Fruit fly (Drosophila melanogaster) whole organism, embryonic: Measurements from ENCODE around the gene CG31826.

Experiments used
- Blimp-1 ChIP-seq: fragments of 200-800 bp; sonication (Bioruptor generic); optimal IDR thresholded peaks from 3 replicates; lab custom pipeline; 2018; ENCODE audit warnings: missing biosample characterization, missing genetic modification characterization, mild to moderate bottlenecking, moderate library complexity, missing genetic modification reagents
- CG10209 ChIP-seq: fragments of 200-800 bp; sonication (Bioruptor generic); optimal IDR thresholded peaks from 3 replicates; lab custom pipeline; 2017; ENCODE audit warnings: missing biosample characterization, mild to moderate bottlenecking, missing genetic modification characterization, missing genetic modification reagents
- CG11504 ChIP-seq: fragments of 200-800 bp; sonication (Bioruptor generic); optimal IDR thresholded peaks from 3 replicates; lab custom pipeline; 2019; ENCODE audit warnings: missing biosample characterization, mild to moderate bottlenecking, missing genetic modification characterization, moderate library complexity
- CG11723 ChIP-seq: fragments of 200-800 bp; sonication (Bioruptor generic); optimal IDR thresholded peaks from 2 replicates; lab custom pipeline; 2017; ENCODE audit warnings: missing biosample characterization, mild to moderate bottlenecking, missing genetic modification characterization
- CG15514 ChIP-seq: fragments of 200-800 bp; sonication (Bioruptor generic); optimal IDR thresholded peaks from 3 replicates; lab custom pipeline; 2017; ENCODE audit warnings: missing biosample characterization, missing genetic modification characterization, mild to moderate bottlenecking, moderate library complexity, missing genetic modification reagents
- CG15696 ChIP-seq: fragments of 200-800 bp; sonication (Bioruptor generic); optimal IDR thresholded peaks from 2 replicates; lab custom pipeline; 2019; ENCODE audit warnings: missing biosample characterization, mild to moderate bottlenecking, missing genetic modification characterization, moderate library complexity
- CG1603 ChIP-seq: fragments of 200-800 bp; sonication (Bioruptor generic); optimal IDR thresholded peaks from 2 replicates; lab custom pipeline; 2019; ENCODE audit warnings: missing biosample characterization, mild to moderate bottlenecking, missing genetic modification characterization, moderate library complexity
- CG1647 ChIP-seq: fragments of 200-800 bp; sonication (Bioruptor generic); optimal IDR thresholded peaks from 3 replicates; lab custom pipeline; 2016; ENCODE audit warnings: missing biosample characterization, missing genetic modification characterization
- CG17802 ChIP-seq: fragments of 200-800 bp; sonication (Bioruptor generic); optimal IDR thresholded peaks from 2 replicates; lab custom pipeline; 2018; ENCODE audit warnings: missing biosample characterization, mild to moderate bottlenecking, missing genetic modification characterization, moderate library complexity
- CG18262 ChIP-seq: fragments of 200-800 bp; optimal IDR thresholded peaks from 3 replicates; lab custom pipeline; 2019; ENCODE audit warnings: missing biosample characterization, mild to moderate bottlenecking, missing genetic modification characterization, moderate library complexity
- CG18599 ChIP-seq: fragments of 200-800 bp; sonication (Bioruptor generic); optimal IDR thresholded peaks from 3 replicates; lab custom pipeline; 2017; ENCODE audit warnings: missing biosample characterization, missing genetic modification characterization, mild to moderate bottlenecking, moderate library complexity, missing genetic modification reagents
- CG3065 ChIP-seq: fragments of 200-800 bp; sonication (Bioruptor generic); optimal IDR thresholded peaks from 2 replicates; lab custom pipeline; 2016; ENCODE audit warnings: missing biosample characterization, missing genetic modification characterization
- CG4707 ChIP-seq: fragments of 200-800 bp; sonication (Bioruptor generic); optimal IDR thresholded peaks from 2 replicates; lab custom pipeline; 2018; ENCODE audit warnings: missing biosample characterization, mild to moderate bottlenecking, missing genetic modification characterization, moderate library complexity
- CG8089 ChIP-seq: fragments of 200-800 bp; sonication (Bioruptor generic); optimal IDR thresholded peaks from 3 replicates; lab custom pipeline; 2016; ENCODE audit warnings: missing biosample characterization, missing genetic modification characterization
- CG9817 ChIP-seq: fragments of 200-800 bp; sonication (Bioruptor generic); optimal IDR thresholded peaks from 2 replicates; lab custom pipeline; 2018; ENCODE audit warnings: missing biosample characterization, mild to moderate bottlenecking, missing genetic modification characterization, moderate library complexity
- Hmr ChIP-seq: fragments of 200-800 bp; sonication (Bioruptor generic); optimal IDR thresholded peaks from 3 replicates; lab custom pipeline; 2017; ENCODE audit warnings: mild to moderate bottlenecking, missing biosample characterization, missing genetic modification reagents, missing genetic modification characterization
- Hmx ChIP-seq: fragments of 200-800 bp; sonication (Bioruptor generic); optimal IDR thresholded peaks from 2 replicates; lab custom pipeline; 2016; ENCODE audit warnings: missing biosample characterization, missing genetic modification characterization
- Jarid2 ChIP-seq: fragments of 200-800 bp; sonication (Bioruptor generic); optimal IDR thresholded peaks from 3 replicates; lab custom pipeline; 2017; ENCODE audit warnings: mild to moderate bottlenecking, missing biosample characterization, missing genetic modification reagents, missing genetic modification characterization
- MTF-1 ChIP-seq: fragments of 200-800 bp; sonication (Bioruptor generic); optimal IDR thresholded peaks from 2 replicates; lab custom pipeline; 2018; ENCODE audit warnings: missing biosample characterization, mild to moderate bottlenecking, missing genetic modification characterization, borderline replicate concordance
- Mrtf ChIP-seq: fragments of 200-800 bp; sonication (Bioruptor generic); IDR thresholded peaks from 3 replicates; pipeline ENCODE4 v1.3.6; 2022; ENCODE audit warnings: missing biosample characterization, missing genetic modification characterization
- Rx ChIP-seq: fragments of 200-800 bp; sonication (Bioruptor generic); IDR thresholded peaks from 2 replicates; pipeline ENCODE4 v1.3.6; 2022; ENCODE audit warnings: missing biosample characterization, missing genetic modification characterization
- Stat92E ChIP-seq, 3 experiments: fragments of >200 bp in 2 of 3; fragments of 200-800 bp in 1 of 3; sonication (Bioruptor generic) in 1 of 3; optimal IDR thresholded peaks; 2 replicates each; lab custom pipeline; 2017 to 2019; ENCODE audit warnings: missing biosample characterization in 3 of 3, missing genetic modification characterization in 3 of 3, mild to moderate bottlenecking in 1 of 3, moderate library complexity in 1 of 3
- TFAM ChIP-seq: fragments of 200-800 bp; sonication (Bioruptor generic); optimal IDR thresholded peaks from 2 replicates; lab custom pipeline; 2017; ENCODE audit warnings: missing biosample characterization, missing genetic modification characterization, inconsistent platforms
- Taf1 ChIP-seq: fragments of 200-800 bp; sonication (Bioruptor generic); IDR thresholded peaks from 2 replicates; pipeline ENCODE4 v1.3.6; 2022; ENCODE audit warnings: missing biosample characterization, missing genetic modification characterization
- ab ChIP-seq: fragments of 200-800 bp; sonication (Bioruptor generic); optimal IDR thresholded peaks from 2 replicates; lab custom pipeline; 2016; ENCODE audit warnings: missing biosample characterization, missing genetic modification characterization
- aop ChIP-seq: fragments of 200-800 bp; sonication (Bioruptor generic); IDR thresholded peaks from 2 replicates; pipeline ENCODE4 v1.3.6; 2022; ENCODE audit warnings: missing biosample characterization, missing genetic modification characterization
- cad ChIP-seq: fragments of >200 bp; optimal IDR thresholded peaks from 2 replicates; lab custom pipeline; 2017; ENCODE audit warnings: missing biosample characterization, missing genetic modification characterization
- corto ChIP-seq: fragments of 200-800 bp; sonication (Bioruptor generic); optimal IDR thresholded peaks from 2 replicates; lab custom pipeline; 2016; ENCODE audit warnings: missing biosample characterization, mild to moderate bottlenecking, missing genetic modification characterization, moderate library complexity
- exex ChIP-seq: fragments of 200-800 bp; sonication (Bioruptor generic); optimal IDR thresholded peaks from 4 replicates; lab custom pipeline; 2018; ENCODE audit warnings: missing biosample characterization, mild to moderate bottlenecking, missing genetic modification characterization, moderate library complexity
- eyg ChIP-seq: fragments of 200-800 bp; sonication (Bioruptor generic); optimal IDR thresholded peaks from 3 replicates; lab custom pipeline; 2016; ENCODE audit warnings: missing biosample characterization, missing genetic modification characterization
- gt ChIP-seq: fragments of 200-800 bp; sonication (Bioruptor generic); IDR thresholded peaks from 2 replicates; pipeline ENCODE4 v1.3.6; 2022; ENCODE audit warnings: missing biosample characterization, missing genetic modification characterization
- ind ChIP-seq: fragments of 200-800 bp; sonication (Bioruptor generic); optimal IDR thresholded peaks from 3 replicates; lab custom pipeline; 2016; ENCODE audit warnings: missing biosample characterization, missing genetic modification characterization
- ken ChIP-seq: fragments of 200-800 bp; sonication (Bioruptor generic); IDR thresholded peaks from 3 replicates; pipeline ENCODE4 v1.3.6; 2022; ENCODE audit warnings: missing biosample characterization, missing genetic modification characterization
- lmd ChIP-seq: fragments of 200-800 bp; sonication (Bioruptor generic); IDR thresholded peaks from 2 replicates; pipeline ENCODE4 v1.3.6; 2022; ENCODE audit warnings: missing biosample characterization, missing genetic modification characterization
- lola ChIP-seq, 3 experiments: fragments of >200 bp in 2 of 3; fragments of 200-800 bp in 1 of 3; sonication (Bioruptor generic) in 1 of 3; optimal IDR thresholded peaks; 2 replicates each; lab custom pipeline; 2017 to 2019; ENCODE audit warnings: missing biosample characterization in 3 of 3, missing genetic modification characterization in 3 of 3, mild to moderate bottlenecking in 1 of 3, moderate library complexity in 1 of 3
- nau ChIP-seq: fragments of 200-800 bp; sonication (Bioruptor generic); optimal IDR thresholded peaks from 3 replicates; lab custom pipeline; 2017; ENCODE audit warnings: missing biosample characterization, mild to moderate bottlenecking, missing genetic modification characterization, missing genetic modification reagents
- otp ChIP-seq: fragments of 200-800 bp; sonication (Bioruptor generic); IDR thresholded peaks from 3 replicates; pipeline ENCODE4, ENCODE4 v1.3.6; 2022; ENCODE audit warnings: missing biosample characterization, missing genetic modification characterization
- ranshi ChIP-seq: fragments of 200-800 bp; sonication (Bioruptor generic); IDR thresholded peaks from 2 replicates; pipeline ENCODE4 v1.3.6; 2022; ENCODE audit warnings: missing biosample characterization, missing genetic modification characterization
- repo ChIP-seq: fragments of 200-800 bp; sonication (Bioruptor generic); optimal IDR thresholded peaks from 2 replicates; lab custom pipeline; 2016; ENCODE audit warnings: missing biosample characterization, missing genetic modification characterization
- sima ChIP-seq: fragments of 200-800 bp; sonication (Bioruptor generic); optimal IDR thresholded peaks from 2 replicates; lab custom pipeline; 2016; ENCODE audit warnings: missing biosample characterization, missing genetic modification characterization
- sob ChIP-seq: fragments of 200-800 bp; sonication (Bioruptor generic); IDR thresholded peaks from 2 replicates; pipeline ENCODE4 v1.3.6; 2022; ENCODE audit warnings: missing biosample characterization, missing genetic modification characterization
- tna ChIP-seq: fragments of 200-800 bp; sonication (Bioruptor generic); IDR thresholded peaks from 2 replicates; pipeline ENCODE4 v1.3.6; 2022; ENCODE audit warnings: missing biosample characterization, missing genetic modification characterization; ENCODE audit not compliant: partially characterized antibody
- toy ChIP-seq: fragments of 200-800 bp; sonication (Bioruptor generic); IDR thresholded peaks from 2 replicates; pipeline ENCODE4 v1.3.6; 2022; ENCODE audit warnings: missing biosample characterization, missing genetic modification characterization
- trem ChIP-seq: fragments of 200-800 bp; optimal IDR thresholded peaks from 3 replicates; lab custom pipeline; 2019; ENCODE audit warnings: missing biosample characterization, mild to moderate bottlenecking, missing genetic modification characterization, moderate library complexity
- wor ChIP-seq: fragments of 200-800 bp; sonication (Bioruptor generic); IDR thresholded peaks from 2 replicates; pipeline ENCODE4 v1.3.6; 2022; ENCODE audit warnings: missing biosample characterization, missing genetic modification characterization
- yki ChIP-seq: fragments of >200 bp; optimal IDR thresholded peaks from 3 replicates; lab custom pipeline; 2018
- zen2 ChIP-seq: fragments of 200-800 bp; sonication (Bioruptor generic); IDR thresholded peaks from 3 replicates; pipeline ENCODE4 v1.3.6; 2022; ENCODE audit warnings: missing biosample characterization, missing genetic modification characterization; ENCODE audit not compliant: partially characterized antibody
- zfh1 ChIP-seq: fragments of 200-800 bp; sonication (Bioruptor generic); IDR thresholded peaks from 3 replicates; pipeline ENCODE4 v1.3.6; 2022; ENCODE audit warnings: missing biosample characterization, missing genetic modification characterization

Gene CG31826

DNA sequence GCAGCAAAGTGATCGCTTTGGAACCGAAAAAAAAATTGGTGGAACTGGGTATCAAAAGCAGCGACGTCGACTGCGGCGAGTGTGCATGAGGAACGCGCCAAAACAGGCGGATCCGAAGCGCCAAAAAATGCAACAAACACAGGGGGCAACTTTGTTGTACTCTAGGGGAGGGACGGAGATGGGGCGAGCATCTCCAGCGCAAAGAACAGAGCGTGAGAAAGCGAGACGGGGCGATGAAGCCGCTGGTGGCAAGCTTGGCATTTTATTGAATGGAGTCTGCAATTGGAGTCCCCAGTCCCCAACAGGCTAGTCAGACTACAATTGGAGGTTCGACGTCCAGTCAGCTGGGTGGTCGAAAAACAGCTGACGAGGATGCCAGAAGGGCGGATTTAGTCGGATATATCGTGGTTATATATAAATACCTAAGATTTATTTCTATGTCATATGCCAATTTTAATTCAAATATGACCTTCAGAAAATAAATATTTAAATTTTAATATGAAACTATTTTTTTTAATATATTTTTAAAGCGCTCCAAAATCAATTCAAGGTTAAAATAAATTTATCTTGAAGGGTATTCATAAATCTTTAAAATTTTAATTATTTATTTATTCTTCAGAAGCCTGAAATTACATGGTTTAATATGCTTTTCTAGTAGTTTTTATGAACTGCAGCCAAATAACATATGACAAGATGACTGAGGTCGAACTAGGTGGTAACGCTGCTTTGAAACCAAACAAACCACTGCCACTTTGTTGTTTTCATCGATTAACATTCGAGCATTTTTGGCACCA is 26.1 kb downstream of the CG31826 start (continued):
- TF ChIP-seq zfh1 (GFP tag; lab: Robert Waterston, UW) (peak; percentile 82), CG11504 (tag; lab: Kevin White, UChicago) (peak; percentile 95), CG15514 (GFP tag; lab: Kevin White, UChicago) (peak; percentile 60), ken (0 out of 3 replicates have a peak, but pooled peaks have one; percentile 49), CG15696 (tag; lab: Kevin White, UChicago) (peak; percentile 97), zen2 (GFP tag; lab: Robert Waterston, UW) (no peak), corto (GFP tag; lab: Kevin White, UChicago) (no peak), tna (no peak), eyg (GFP tag; lab: Kevin White, UChicago) (no peak), lola (GFP tag; optimal IDR thresholded peaks at IDR 0.05; lab: Kevin White, UChicago) (peak in 1 of 3 experiments; percentile 98), Blimp-1 (GFP tag; lab: Kevin White, UChicago) (peak; percentile 89), CG10209 (GFP tag; lab: Kevin White, UChicago) (peak; percentile 91), ind (GFP tag; lab: Kevin White, UChicago) (peak; percentile 87), cad (GFP tag; lab: Kevin White, UChicago) (no peak), Hmx (GFP tag; lab: Kevin White, UChicago) (no peak), Taf1 (GFP tag; lab: Robert Waterston, UW) (peak; percentile 41; the same call in 1 of the 2 replicates), CG18599 (no peak), CG1603 (tag; lab: Kevin White, UChicago) (peak; percentile 6), otp (GFP tag; lab: Robert Waterston, UW) (0 out of 3 replicates have a peak, but pooled peaks have one; percentile 32), CG18262 (tag; lab: Kevin White, UChicago) (peak; percentile 98), sob (GFP tag; lab: Robert Waterston, UW) (peak; percentile 70), CG3065 (GFP tag; lab: Kevin White, UChicago) (peak; percentile 82), yki (lab: Kevin White, UChicago) (no peak), Rx (GFP tag; lab: Robert Waterston, UW) (peak; percentile 54), ab (GFP tag; lab: Kevin White, UChicago) (no peak), Jarid2 (GFP tag; lab: Kevin White, UChicago) (no peak), CG9817 (tag; lab: Kevin White, UChicago) (peak; percentile 88), sima (GFP tag; lab: Kevin White, UChicago) (no peak), CG17802 (tag; lab: Kevin White, UChicago) (peak; percentile 32), Hmr (GFP tag; lab: Kevin White, UChicago) (peak; percentile 90), TFAM (GFP tag; lab: Kevin White, UChicago) (no peak), gt (GFP tag; lab: Robert Waterston, UW) (peak; percentile 66), aop (peak; percentile 51; the same call in 1 of the 2 replicates), CG1647 (GFP tag; lab: Kevin White, UChicago) (peak; percentile 17), Stat92E (GFP tag; optimal IDR thresholded peaks at IDR 0.05; lab: Kevin White, UChicago) (peak in 1 of 3 experiments; percentile 29), wor (GFP tag; lab: Robert Waterston, UW) (peak; percentile 74), ranshi (GFP tag; lab: Robert Waterston, UW) (peak; percentile 81; the same call in 1 of the 2 replicates), MTF-1 (GFP tag; lab: Kevin White, UChicago) (peak; percentile 29), lmd (GFP tag; lab: Robert Waterston, UW) (peak; percentile 89), trem (tag; lab: Kevin White, UChicago) (peak; percentile 92), CG11723 (peak; percentile 81), CG4707 (GFP tag; lab: Kevin White, UChicago) (no peak), nau (GFP tag; lab: Kevin White, UChicago) (no peak), toy (peak; percentile 51; the same call in 1 of the 2 replicates), exex (tag; lab: Kevin White, UChicago) (peak; percentile 69), CG8089 (no peak), repo (no peak), Mrtf (GFP tag; lab: Robert Waterston, UW) (peak; percentile 51; the same call in 1 of the 3 replicates)
